In the genomic region with DNA sequence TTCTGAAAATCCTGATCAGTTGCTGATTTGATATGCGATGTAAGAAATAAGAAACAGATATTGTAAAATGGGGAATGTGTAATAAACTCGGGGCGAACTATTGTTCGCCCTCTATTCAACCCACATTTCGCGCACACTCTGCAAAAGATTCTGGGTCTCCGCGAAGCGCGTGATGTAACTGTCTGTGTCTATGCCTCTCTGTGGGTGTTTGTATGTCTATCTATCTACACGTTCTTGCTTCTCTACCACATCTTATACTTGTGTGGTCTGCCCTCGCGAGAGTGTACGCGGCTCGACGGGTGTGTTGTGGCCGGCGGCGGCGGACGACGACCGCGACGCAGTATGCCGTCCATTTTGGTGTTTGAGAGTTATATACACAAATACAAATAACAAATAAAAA, we compare ENCODE assay signal across 1 worm cellular context.
A peak's percentile ranks its signal among the peaks of the same experiment; 100 is the strongest.
TF ChIP-seq lines count a peak whose summit lies in the region.

No protein-coding gene starts in this region.

TF ChIP-seq in whole organism, L4 larva, 104 proteins besides CTCF, POLR2A, EP300 and RAD21 (continued from another document):
- TF ChIP-seq ceh-20 (GFP tag; IDR thresholded peaks at IDR 0.05; lab: Robert Waterston, UW): peak; percentile 52; the same call in 1 of the 2 replicates
- no peak for TF ChIP-seq daf-19 (GFP tag; conservative IDR thresholded peaks at IDR 0.05; lab: Robert Waterston, UW)
- no peak for TF ChIP-seq ztf-7 (tag; optimal IDR thresholded peaks at IDR 0.05; lab: Kevin White, UChicago)
- TF ChIP-seq arid-1 (GFP tag; conservative IDR thresholded peaks at IDR 0.05; lab: Robert Waterston, UW): no peak
- no peak for TF ChIP-seq zip-11 (GFP tag; IDR thresholded peaks at IDR 0.05; lab: Robert Waterston, UW)
- peak; percentile 89 for TF ChIP-seq hlh-11 (tag; optimal IDR thresholded peaks at IDR 0.05; lab: Kevin White, UChicago)
- no peak for TF ChIP-seq ceh-44 (GFP tag; IDR thresholded peaks at IDR 0.05; lab: Robert Waterston, UW)
- no peak for TF ChIP-seq madf-5 (GFP tag; IDR thresholded peaks at IDR 0.05; lab: Robert Waterston, UW)
- peak; percentile 59 for TF ChIP-seq T26A8.4 (GFP tag; IDR thresholded peaks at IDR 0.05; lab: Robert Waterston, UW)
- no peak for TF ChIP-seq ceh-82 (tag; optimal IDR thresholded peaks at IDR 0.05; lab: Kevin White, UChicago)
- no peak for TF ChIP-seq zag-1 (tag; optimal IDR thresholded peaks at IDR 0.05; lab: Kevin White, UChicago)
- no peak for TF ChIP-seq D1046.2 (GFP tag; IDR thresholded peaks at IDR 0.05; lab: Robert Waterston, UW)
- peak in 1 of 2 experiments; percentile 77 for TF ChIP-seq hif-1 (tag; optimal IDR thresholded peaks at IDR 0.05; lab: Kevin White, UChicago)
- TF ChIP-seq nhr-76 (tag; optimal IDR thresholded peaks at IDR 0.05; lab: Kevin White, UChicago): no peak
- TF ChIP-seq pqm-1 (tag; optimal IDR thresholded peaks at IDR 0.05; lab: Kevin White, UChicago): peak; percentile 6
- TF ChIP-seq fos-1 (tag; optimal IDR thresholded peaks at IDR 0.05; lab: Kevin White, UChicago): no peak
- TF ChIP-seq cey-2 (tag; optimal IDR thresholded peaks at IDR 0.05; lab: Kevin White, UChicago; ENCODE audit: borderline replicate concordance, insufficient read depth): no peak
- no peak for TF ChIP-seq spr-3 (GFP tag; optimal IDR thresholded peaks at IDR 0.05; lab: Kevin White, UChicago)
- TF ChIP-seq aly-2 (tag; optimal IDR thresholded peaks at IDR 0.05; lab: Kevin White, UChicago): no peak
- TF ChIP-seq R02D3.7 (tag; optimal IDR thresholded peaks at IDR 0.05; lab: Kevin White, UChicago): no peak
- peak; percentile 28 for TF ChIP-seq nhr-48 (tag; optimal IDR thresholded peaks at IDR 0.05; lab: Kevin White, UChicago)
- peak; percentile 48; the same call in 1 of the 2 replicates for TF ChIP-seq ctbp-1 (GFP tag; IDR thresholded peaks at IDR 0.05; lab: Robert Waterston, UW)
- no peak for TF ChIP-seq lir-3 (tag; optimal IDR thresholded peaks at IDR 0.05; lab: Kevin White, UChicago)
- TF ChIP-seq mdt-29 (GFP tag; IDR thresholded peaks at IDR 0.05; lab: Robert Waterston, UW): no peak
- TF ChIP-seq F26F4.8 (GFP tag; conservative IDR thresholded peaks at IDR 0.05; lab: Robert Waterston, UW): no peak
- peak; percentile 10 for TF ChIP-seq fkh-10 (GFP tag; optimal IDR thresholded peaks at IDR 0.05; lab: Kevin White, UChicago)
- TF ChIP-seq lim-7 (GFP tag; IDR thresholded peaks at IDR 0.05; lab: Robert Waterston, UW): 0 out of 2 replicates have a peak, but pooled peaks have one; percentile 5
- TF ChIP-seq dmd-9 (GFP tag; IDR thresholded peaks at IDR 0.05; lab: Robert Waterston, UW): no peak
- no peak for TF ChIP-seq ama-1 (optimal IDR thresholded peaks at IDR 0.05; lab: Kevin White, UChicago)
- TF ChIP-seq unc-62 (GFP tag; optimal IDR thresholded peaks at IDR 0.05 in 1 of 2; lab: Kevin White, UChicago): peak in 1 of 2 experiments; percentile 95
- no peak for TF ChIP-seq unc-62 (tag; optimal IDR thresholded peaks at IDR 0.05; lab: Kevin White, UChicago)
- TF ChIP-seq ZK546.5 (tag; optimal IDR thresholded peaks at IDR 0.05; lab: Kevin White, UChicago): no peak
- no peak for TF ChIP-seq ztf-11 (tag; optimal IDR thresholded peaks at IDR 0.05; lab: Kevin White, UChicago)
- TF ChIP-seq F49E8.2 (tag; optimal IDR thresholded peaks at IDR 0.05; lab: Kevin White, UChicago; ENCODE audit: borderline replicate concordance): no peak
- TF ChIP-seq spr-1 (tag; optimal IDR thresholded peaks at IDR 0.05; lab: Kevin White, UChicago): peak; percentile 21
- TF ChIP-seq mxl-2 (GFP tag; conservative IDR thresholded peaks at IDR 0.05; lab: Robert Waterston, UW): no peak
- no peak for TF ChIP-seq tag-97 (GFP tag; IDR thresholded peaks at IDR 0.05; lab: Robert Waterston, UW)
- peak; percentile 55 for TF ChIP-seq nhr-11 (tag; optimal IDR thresholded peaks at IDR 0.05; lab: Kevin White, UChicago)
- no peak for TF ChIP-seq zfp-3 (GFP tag; conservative IDR thresholded peaks at IDR 0.05; lab: Robert Waterston, UW)
- TF ChIP-seq mdl-1 (tag; optimal IDR thresholded peaks at IDR 0.05; lab: Kevin White, UChicago): peak; percentile 46 to 92
- TF ChIP-seq nhr-42 (GFP tag; IDR thresholded peaks at IDR 0.05; lab: Robert Waterston, UW): 0 out of 2 replicates have a peak, but pooled peaks have one; percentile 7
- TF ChIP-seq php-3 (GFP tag; IDR thresholded peaks at IDR 0.05; lab: Robert Waterston, UW): peak; percentile 73; the same call in 1 of the 2 replicates
- TF ChIP-seq nhr-102 (tag; optimal IDR thresholded peaks at IDR 0.05; lab: Kevin White, UChicago): peak; percentile 23
- no peak for TF ChIP-seq lin-13 (GFP tag; optimal IDR thresholded peaks at IDR 0.05; lab: Kevin White, UChicago)
TF ChIP-seq in whole organism, L4 larva: peak in this region for 36.
